Fruit fly (Drosophila melanogaster): ENCODE measurements around the gene CG12672.

- TF ChIP-seq Dll (optimal IDR thresholded peaks at IDR 0.05) (no peak), CG8478 (optimal IDR thresholded peaks at IDR 0.05) (no peak)
Observed at dm6 chrX:17963008-17963744, 44.2 kb downstream of the CG12672 start.

All from whole organism.